Worm (Caenorhabditis elegans) whole organism, mixed stage, embryonic: ENCODE results near the gene pdtf-1.

Source experiments
- lsy-2 ChIP-seq: fragments of 150-350 bp; optimal IDR thresholded peaks from 2 replicates; lab custom pipeline; 2014; ENCODE audit warnings: missing biosample characterization, missing genetic modification characterization
- nhr-76 ChIP-seq: sonication (generic microtip); optimal IDR thresholded peaks from 2 replicates; lab custom pipeline; 2017; ENCODE audit warnings: missing biosample characterization, missing genetic modification characterization
- pha-4 ChIP-seq: fragments of 150-350 bp; optimal IDR thresholded peaks from 2 replicates; lab custom pipeline; 2018; ENCODE audit warnings: missing biosample characterization, missing genetic modification reagents, missing genetic modification characterization
- unc-62 ChIP-seq: fragments of 150-350 bp; optimal IDR thresholded peaks from 2 replicates; lab custom pipeline; 2014; ENCODE audit warnings: missing biosample characterization, missing genetic modification reagents, missing genetic modification characterization

DNA sequence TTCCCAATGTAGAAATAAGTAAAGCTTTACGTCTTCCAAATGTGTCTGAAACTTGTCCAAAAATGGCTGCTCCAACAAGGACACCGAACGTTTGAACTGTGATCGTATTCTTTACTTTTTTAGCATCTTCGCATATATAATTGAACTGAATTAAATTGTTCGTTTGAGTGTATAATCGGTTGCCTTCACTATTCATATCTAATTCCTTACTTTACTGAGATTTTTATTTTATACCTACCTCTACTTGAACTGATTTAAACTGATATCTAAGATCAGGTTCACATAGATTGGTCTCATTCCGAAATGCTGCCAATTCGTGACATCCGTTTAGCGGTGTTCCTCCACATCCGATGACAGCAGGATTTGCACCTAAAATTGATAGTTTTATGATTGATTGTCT is 29.5 kb downstream of the pdtf-1 start:
- TF ChIP-seq pha-4 (tag; lab: Kevin White, UChicago) (no peak), nhr-76 (tag; lab: Kevin White, UChicago) (no peak), unc-62 (GFP tag; lab: Kevin White, UChicago) (no peak), lsy-2 (tag; lab: Kevin White, UChicago) (no peak)
